Fruit fly (Drosophila melanogaster) whole organism, embryonic: ENCODE results near the gene CG14258.
A peak's percentile ranks its signal among the peaks of the same experiment; 100 is the strongest.

Experiments used
- BEAF-32 ChIP-seq: fragments of 200-800 bp; sonication (Bioruptor generic); optimal IDR thresholded peaks from 3 replicates; lab custom pipeline; 2017; ENCODE audit warnings: missing biosample characterization, missing genetic modification characterization, mild to moderate bottlenecking, moderate library complexity, missing genetic modification reagents
- Bteb2 ChIP-seq: fragments of 200-800 bp; sonication (Bioruptor generic); optimal IDR thresholded peaks from 2 replicates; lab custom pipeline; 2016; ENCODE audit warnings: missing biosample characterization, missing genetic modification characterization
- CG10321 ChIP-seq: fragments of 200-800 bp; sonication (Bioruptor generic); IDR thresholded peaks from 2 replicates; pipeline ENCODE4 v1.3.6; 2022; ENCODE audit warnings: missing biosample characterization, missing genetic modification characterization
- CG12104 ChIP-seq: fragments of 200-800 bp; sonication (Bioruptor generic); optimal IDR thresholded peaks from 3 replicates; lab custom pipeline; 2016; ENCODE audit warnings: missing biosample characterization, missing genetic modification characterization
- CG13287 ChIP-seq: fragments of 200-800 bp; sonication (Bioruptor generic); IDR thresholded peaks from 2 replicates; pipeline ENCODE4 v1.3.6; 2022; ENCODE audit warnings: missing biosample characterization, missing genetic modification characterization; ENCODE audit not compliant: partially characterized antibody
- CG13624 ChIP-seq: fragments of 200-800 bp; sonication (Bioruptor generic); optimal IDR thresholded peaks from 2 replicates; lab custom pipeline; 2016; ENCODE audit warnings: missing biosample characterization, missing genetic modification characterization
- CG14441 ChIP-seq: fragments of 200-800 bp; sonication (Bioruptor generic); IDR thresholded peaks from 2 replicates; pipeline ENCODE4 v1.3.6; 2022; ENCODE audit warnings: missing biosample characterization, missing genetic modification characterization
- CG14965 ChIP-seq: fragments of 200-800 bp; sonication (Bioruptor generic); optimal IDR thresholded peaks from 2 replicates; lab custom pipeline; 2016; ENCODE audit warnings: missing biosample characterization, missing genetic modification characterization, borderline replicate concordance
- CG15514 ChIP-seq: fragments of 200-800 bp; sonication (Bioruptor generic); optimal IDR thresholded peaks from 3 replicates; lab custom pipeline; 2017; ENCODE audit warnings: missing biosample characterization, missing genetic modification characterization, mild to moderate bottlenecking, moderate library complexity, missing genetic modification reagents
- CG17829 ChIP-seq: fragments of 200-800 bp; optimal IDR thresholded peaks from 2 replicates; lab custom pipeline; 2019; ENCODE audit warnings: missing biosample characterization, mild to moderate bottlenecking, missing genetic modification characterization, moderate library complexity
- CG3065 ChIP-seq: fragments of 200-800 bp; sonication (Bioruptor generic); optimal IDR thresholded peaks from 2 replicates; lab custom pipeline; 2016; ENCODE audit warnings: missing biosample characterization, missing genetic modification characterization
- CG3281 ChIP-seq: fragments of 200-800 bp; sonication (Bioruptor generic); optimal IDR thresholded peaks from 3 replicates; lab custom pipeline; 2017; ENCODE audit warnings: missing biosample characterization, mild to moderate bottlenecking, missing genetic modification characterization
- CG4360 ChIP-seq: fragments of 200-800 bp; sonication (Bioruptor generic); IDR thresholded peaks from 2 replicates; pipeline ENCODE4 v1.3.6; 2022; ENCODE audit warnings: missing biosample characterization, missing genetic modification characterization
- CG7556 ChIP-seq: fragments of 200-800 bp; sonication (Bioruptor generic); optimal IDR thresholded peaks from 2 replicates; lab custom pipeline; 2017; ENCODE audit warnings: missing biosample characterization, mild to moderate bottlenecking, missing genetic modification characterization
- CG7839 ChIP-seq: fragments of 200-800 bp; sonication (Bioruptor generic); optimal IDR thresholded peaks from 3 replicates; lab custom pipeline; 2018; ENCODE audit warnings: missing biosample characterization, mild to moderate bottlenecking, missing genetic modification characterization, moderate library complexity
- CG8765 ChIP-seq: fragments of 200-800 bp; sonication (Bioruptor generic); IDR thresholded peaks from 2 replicates; pipeline ENCODE4 v1.3.6; 2022; ENCODE audit warnings: missing biosample characterization, missing genetic modification characterization
- CG9876 ChIP-seq: fragments of 200-800 bp; sonication (Bioruptor generic); optimal IDR thresholded peaks from 2 replicates; lab custom pipeline; 2016; ENCODE audit warnings: missing biosample characterization, missing genetic modification characterization
- CHES-1-like ChIP-seq: fragments of 200-800 bp; sonication (Bioruptor generic); optimal IDR thresholded peaks from 2 replicates; lab custom pipeline; 2016; ENCODE audit warnings: missing biosample characterization, missing genetic modification characterization
- D19B ChIP-seq: fragments of 200-800 bp; sonication (Bioruptor generic); optimal IDR thresholded peaks from 2 replicates; lab custom pipeline; 2017; ENCODE audit warnings: missing biosample characterization, mild to moderate bottlenecking, missing genetic modification characterization
- Doc2 ChIP-seq: fragments of 200-800 bp; sonication (Bioruptor generic); IDR thresholded peaks from 2 replicates; pipeline ENCODE4 v1.3.6; 2022; ENCODE audit warnings: missing biosample characterization, missing genetic modification characterization
- Drgx ChIP-seq: fragments of 200-800 bp; sonication (Bioruptor generic); IDR thresholded peaks from 2 replicates; pipeline ENCODE4 v1.3.6; 2022; ENCODE audit warnings: missing biosample characterization, missing genetic modification characterization
- Hr51 ChIP-seq, 2 experiments: fragments of 200-800 bp; sonication (Bioruptor generic); optimal IDR thresholded peaks; 2 replicates in 1 of 2; 3 replicates in 1 of 2; lab custom pipeline; 2016 to 2018; ENCODE audit warnings: missing biosample characterization in 2 of 2, missing genetic modification characterization in 2 of 2, mild to moderate bottlenecking in 1 of 2, moderate library complexity in 1 of 2
- Lpt ChIP-seq: fragments of >200 bp; optimal IDR thresholded peaks from 2 replicates; lab custom pipeline; 2018; ENCODE audit warnings: missing biosample characterization, missing genetic modification characterization
- MTF-1 ChIP-seq: fragments of 200-800 bp; sonication (Bioruptor generic); optimal IDR thresholded peaks from 2 replicates; lab custom pipeline; 2018; ENCODE audit warnings: missing biosample characterization, mild to moderate bottlenecking, missing genetic modification characterization, borderline replicate concordance
- Mad ChIP-seq: fragments of 200-800 bp; sonication (Bioruptor generic); optimal IDR thresholded peaks from 2 replicates; lab custom pipeline; 2016; ENCODE audit warnings: missing biosample characterization, missing genetic modification characterization
- Meics ChIP-seq: fragments of 200-800 bp; sonication (Bioruptor generic); optimal IDR thresholded peaks from 2 replicates; lab custom pipeline; 2017; ENCODE audit warnings: missing biosample characterization, mild to moderate bottlenecking, missing genetic modification characterization
- Oaz ChIP-seq: fragments of 200-800 bp; sonication (Bioruptor generic); IDR thresholded peaks from 2 replicates; pipeline ENCODE4 v1.3.6; 2022; ENCODE audit warnings: missing biosample characterization, missing genetic modification characterization
- Scr ChIP-seq: fragments of 200-800 bp; sonication (Bioruptor generic); IDR thresholded peaks from 2 replicates; pipeline ENCODE4 v1.3.6; 2022; ENCODE audit warnings: missing biosample characterization, missing genetic modification characterization; ENCODE audit not compliant: partially characterized antibody
- Six4 ChIP-seq: fragments of 200-800 bp; sonication (Bioruptor generic); optimal IDR thresholded peaks from 2 replicates; lab custom pipeline; 2016; ENCODE audit warnings: missing biosample characterization, missing genetic modification characterization
- Sry-δ ChIP-seq: fragments of 200-800 bp; sonication (Bioruptor generic); optimal IDR thresholded peaks from 2 replicates; lab custom pipeline; 2016; ENCODE audit warnings: missing biosample characterization, missing genetic modification characterization
- Taf1 ChIP-seq: fragments of 200-800 bp; sonication (Bioruptor generic); IDR thresholded peaks from 2 replicates; pipeline ENCODE4 v1.3.6; 2022; ENCODE audit warnings: missing biosample characterization, missing genetic modification characterization
- ac ChIP-seq: fragments of 200-800 bp; sonication (Bioruptor generic); optimal IDR thresholded peaks from 3 replicates; lab custom pipeline; 2017; ENCODE audit warnings: missing biosample characterization, mild to moderate bottlenecking, missing genetic modification characterization
- ato ChIP-seq: fragments of 200-800 bp; sonication (Bioruptor generic); IDR thresholded peaks from 2 replicates; pipeline ENCODE4 v1.3.6; 2022; ENCODE audit warnings: missing biosample characterization, missing genetic modification characterization; ENCODE audit not compliant: partially characterized antibody
- ewg ChIP-seq: fragments of 200-800 bp; sonication (Bioruptor generic); optimal IDR thresholded peaks from 3 replicates; lab custom pipeline; 2017; ENCODE audit warnings: mild to moderate bottlenecking, missing biosample characterization, missing genetic modification reagents, missing genetic modification characterization
- fd96Cb ChIP-seq: fragments of 200-800 bp; sonication (Bioruptor generic); optimal IDR thresholded peaks from 2 replicates; lab custom pipeline; 2018; ENCODE audit warnings: missing biosample characterization, mild to moderate bottlenecking, missing genetic modification characterization, moderate library complexity
- hb ChIP-seq: fragments of 200-800 bp; sonication (Bioruptor generic); IDR thresholded peaks from 3 replicates; pipeline ENCODE4 v1.3.6; 2022; ENCODE audit warnings: missing biosample characterization, missing genetic modification characterization; ENCODE audit not compliant: partially characterized antibody
- kay ChIP-seq: fragments of 200-800 bp; sonication (Bioruptor generic); optimal IDR thresholded peaks from 2 replicates; lab custom pipeline; 2016; ENCODE audit warnings: missing biosample characterization, missing genetic modification characterization
- lab ChIP-seq: fragments of 200-800 bp; sonication (Bioruptor generic); optimal IDR thresholded peaks from 3 replicates; lab custom pipeline; 2017; ENCODE audit warnings: missing biosample characterization, missing genetic modification characterization, mild to moderate bottlenecking, moderate library complexity, missing genetic modification reagents
- lbe ChIP-seq: fragments of 200-800 bp; sonication (Bioruptor generic); optimal IDR thresholded peaks from 2 replicates; lab custom pipeline; 2016; ENCODE audit warnings: missing biosample characterization, mild to moderate bottlenecking, missing genetic modification characterization
- lov ChIP-seq, 2 experiments: fragments of 200-800 bp in 1 of 2; fragments of >200 bp in 1 of 2; sonication (Bioruptor generic) in 1 of 2; IDR thresholded peaks in 1 of 2; optimal IDR thresholded peaks in 1 of 2; 2 replicates in 1 of 2; 3 replicates in 1 of 2; pipeline versions ENCODE4 v1.3.6 to Lab custom; 2017 to 2022; ENCODE audit warnings: missing biosample characterization in 1 of 2, missing genetic modification characterization in 1 of 2
- luna ChIP-seq: fragments of 200-800 bp; sonication (Bioruptor generic); optimal IDR thresholded peaks from 2 replicates; lab custom pipeline; 2016; ENCODE audit warnings: missing biosample characterization, missing genetic modification characterization
- onecut ChIP-seq: fragments of 200-800 bp; sonication (Bioruptor generic); IDR thresholded peaks from 2 replicates; pipeline ENCODE4 v1.3.6; 2022; ENCODE audit warnings: missing biosample characterization, missing genetic modification characterization
- pho ChIP-seq: fragments of 200-800 bp; sonication (Bioruptor generic); optimal IDR thresholded peaks from 2 replicates; lab custom pipeline; 2016; ENCODE audit warnings: missing biosample characterization, missing genetic modification characterization
- pum ChIP-seq: fragments of 200-800 bp; sonication (Bioruptor generic); optimal IDR thresholded peaks from 2 replicates; lab custom pipeline; 2016; ENCODE audit warnings: missing biosample characterization, missing genetic modification characterization
- stwl ChIP-seq: fragments of 200-800 bp; sonication (Bioruptor generic); optimal IDR thresholded peaks from 3 replicates; lab custom pipeline; 2018; ENCODE audit warnings: missing biosample characterization, mild to moderate bottlenecking, missing genetic modification characterization, moderate library complexity
- tin ChIP-seq: fragments of 200-800 bp; sonication (Bioruptor generic); optimal IDR thresholded peaks from 3 replicates; lab custom pipeline; 2016; ENCODE audit warnings: missing biosample characterization, missing genetic modification characterization
- tx ChIP-seq: fragments of 200-800 bp; sonication (Bioruptor generic); optimal IDR thresholded peaks from 2 replicates; lab custom pipeline; 2016; ENCODE audit warnings: missing biosample characterization, missing genetic modification characterization
- zfh2 ChIP-seq: fragments of 200-800 bp; sonication (Bioruptor generic); optimal IDR thresholded peaks from 2 replicates; lab custom pipeline; 2016; ENCODE audit warnings: missing biosample characterization, missing genetic modification characterization

CG14258 gene

dm6 chr3R:27111784-27112602, 19.1 kb downstream of the CG14258 start, which contains the start of the genes gb and CG5815 (continued):
- TF ChIP-seq Scr, result peak; percentile 96
- peak; percentile 23 for TF ChIP-seq CG9876
- TF ChIP-seq MTF-1 (GFP tag; lab: Kevin White, UChicago), result peak; percentile 75
- TF ChIP-seq CG14441 (GFP tag; lab: Robert Waterston, UW), result peak; percentile 93
- TF ChIP-seq lov (optimal IDR thresholded peaks at IDR 0.05; lab: Kevin White, UChicago), result no peak
- peak; percentile 20; the same call in 1 of the 3 replicates for TF ChIP-seq lov (GFP tag; IDR thresholded peaks at IDR 0.05; lab: Robert Waterston, UW)
- peak; percentile 59 for TF ChIP-seq tx (GFP tag; lab: Kevin White, UChicago)
- peak; percentile 95 for TF ChIP-seq tin (GFP tag; lab: Kevin White, UChicago)
- no peak for TF ChIP-seq luna (GFP tag; lab: Kevin White, UChicago)
- TF ChIP-seq lab (GFP tag; lab: Kevin White, UChicago), result peak; percentile 95
- peak; percentile 87 to 89 for TF ChIP-seq Hr51 (GFP tag; optimal IDR thresholded peaks at IDR 0.05; lab: Kevin White, UChicago)
- TF ChIP-seq CG3065 (GFP tag; lab: Kevin White, UChicago), result peak; percentile 67
- peak; percentile 92 for TF ChIP-seq BEAF-32 (GFP tag; lab: Kevin White, UChicago)
- TF ChIP-seq Doc2 (GFP tag; lab: Robert Waterston, UW), result no peak
- peak; percentile 49; the same call in 1 of the 2 replicates for TF ChIP-seq CG4360 (GFP tag; lab: Robert Waterston, UW)
- peak; percentile 65 for TF ChIP-seq CG10321 (GFP tag; lab: Robert Waterston, UW)
- TF ChIP-seq pum, result peak; percentile 66
- no peak for TF ChIP-seq CG14965
- TF ChIP-seq CG17829 (tag; lab: Kevin White, UChicago), result peak; percentile 91
- peak; percentile 90 for TF ChIP-seq lbe (GFP tag; lab: Kevin White, UChicago)
- peak; percentile 85 for TF ChIP-seq CG12104 (GFP tag; lab: Kevin White, UChicago)
- TF ChIP-seq Mad, result peak; percentile 92
- TF ChIP-seq fd96Cb, result peak; percentile 89
- peak; percentile 86 for TF ChIP-seq ato (GFP tag; lab: Robert Waterston, UW)
- peak; percentile 93 for TF ChIP-seq hb (GFP tag; lab: Robert Waterston, UW)
- TF ChIP-seq CG7556 (GFP tag; lab: Kevin White, UChicago), result peak; percentile 86
- TF ChIP-seq Oaz (GFP tag; lab: Robert Waterston, UW), result peak; percentile 80
- peak; percentile 87 for TF ChIP-seq CG15514 (GFP tag; lab: Kevin White, UChicago)
- TF ChIP-seq Sry-δ (GFP tag; lab: Kevin White, UChicago), result peak; percentile 72
- TF ChIP-seq zfh2 (GFP tag; lab: Kevin White, UChicago), result peak; percentile 89
- TF ChIP-seq Lpt, result no peak
- peak; percentile 52 for TF ChIP-seq ac
- TF ChIP-seq CHES-1-like, result peak; percentile 47
- TF ChIP-seq CG13287, result peak; percentile 99
- peak; percentile 91 for TF ChIP-seq Meics (GFP tag; lab: Kevin White, UChicago)
- TF ChIP-seq pho (GFP tag; lab: Kevin White, UChicago), result peak; percentile 85
- TF ChIP-seq D19B, result peak; percentile 82
- TF ChIP-seq Taf1 (GFP tag; lab: Robert Waterston, UW), result peak; percentile 82
- peak; percentile 86 for TF ChIP-seq CG8765
- TF ChIP-seq ewg (GFP tag; lab: Kevin White, UChicago), result peak; percentile 85
- TF ChIP-seq Drgx (GFP tag; lab: Robert Waterston, UW), result peak; percentile 91
- TF ChIP-seq Bteb2 (GFP tag; lab: Kevin White, UChicago), result peak; percentile 78
- TF ChIP-seq Six4, result peak; percentile 89
- TF ChIP-seq onecut (GFP tag; lab: Robert Waterston, UW), result peak; percentile 83
- peak; percentile 91 for TF ChIP-seq CG3281 (GFP tag; lab: Kevin White, UChicago)
- peak; percentile 84 for TF ChIP-seq stwl (tag; lab: Kevin White, UChicago)
- TF ChIP-seq CG7839 (tag; lab: Kevin White, UChicago), result peak; percentile 88
- TF ChIP-seq kay, result peak; percentile 80
- peak; percentile 80 for TF ChIP-seq CG13624 (GFP tag; lab: Kevin White, UChicago)
